Fruit fly (Drosophila melanogaster) whole organism, embryonic: ENCODE data around the gene Snx27.
A peak's percentile ranks its signal among the peaks of the same experiment; 100 is the strongest.

Experiments used
- Ada2b ChIP-seq: fragments of 200-800 bp; sonication (Bioruptor generic); IDR thresholded peaks from 2 replicates; pipeline ENCODE4 v1.3.6; 2022; ENCODE audit warnings: missing biosample characterization, missing genetic modification characterization
- BEAF-32 ChIP-seq: fragments of 200-800 bp; sonication (Bioruptor generic); optimal IDR thresholded peaks from 3 replicates; lab custom pipeline; 2017; ENCODE audit warnings: missing biosample characterization, missing genetic modification characterization, mild to moderate bottlenecking, moderate library complexity, missing genetic modification reagents
- CG10147 ChIP-seq: fragments of 200-800 bp; sonication (Bioruptor generic); optimal IDR thresholded peaks from 2 replicates; lab custom pipeline; 2019; ENCODE audit warnings: missing biosample characterization, mild to moderate bottlenecking, missing genetic modification characterization, moderate library complexity
- CG10959 ChIP-seq: fragments of 200-800 bp; sonication (Bioruptor generic); IDR thresholded peaks from 2 replicates; pipeline ENCODE4 v1.3.6; 2022; ENCODE audit warnings: missing biosample characterization, missing genetic modification characterization
- CG10979 ChIP-seq: fragments of 200-800 bp; sonication (Bioruptor generic); optimal IDR thresholded peaks from 2 replicates; lab custom pipeline; 2018; ENCODE audit warnings: missing biosample characterization, mild to moderate bottlenecking, missing genetic modification characterization, moderate library complexity
- CG12071 ChIP-seq: fragments of 200-800 bp; sonication (Bioruptor generic); optimal IDR thresholded peaks from 3 replicates; lab custom pipeline; 2018; ENCODE audit warnings: missing biosample characterization, mild to moderate bottlenecking, missing genetic modification characterization
- CG12391 ChIP-seq: fragments of 200-800 bp; sonication (Bioruptor generic); optimal IDR thresholded peaks from 3 replicates; lab custom pipeline; 2018; ENCODE audit warnings: missing biosample characterization, mild to moderate bottlenecking, missing genetic modification characterization, moderate library complexity
- CG13123 ChIP-seq: fragments of 200-800 bp; sonication (Bioruptor generic); optimal IDR thresholded peaks from 2 replicates; lab custom pipeline; 2016; ENCODE audit warnings: missing biosample characterization, missing genetic modification characterization
- CG14050 ChIP-seq: fragments of 200-800 bp; sonication (Bioruptor generic); IDR thresholded peaks from 3 replicates; pipeline ENCODE4 v1.3.6; 2022; ENCODE audit warnings: missing biosample characterization, missing genetic modification characterization
- CG14441 ChIP-seq: fragments of 200-800 bp; sonication (Bioruptor generic); IDR thresholded peaks from 2 replicates; pipeline ENCODE4 v1.3.6; 2022; ENCODE audit warnings: missing biosample characterization, missing genetic modification characterization
- CG16815 ChIP-seq: fragments of 200-800 bp; sonication (Bioruptor generic); optimal IDR thresholded peaks from 3 replicates; lab custom pipeline; 2017; ENCODE audit warnings: missing biosample characterization, mild to moderate bottlenecking, missing genetic modification characterization
- CG2199 ChIP-seq: fragments of 200-800 bp; sonication (Bioruptor generic); IDR thresholded peaks from 3 replicates; pipeline ENCODE4 v1.3.6; 2022; ENCODE audit warnings: missing biosample characterization, missing genetic modification characterization
- CG32532 ChIP-seq: fragments of 200-800 bp; sonication (Bioruptor generic); IDR thresholded peaks from 2 replicates; pipeline ENCODE4 v1.3.6; 2022; ENCODE audit warnings: missing biosample characterization, missing genetic modification characterization
- CG34376 ChIP-seq: fragments of 200-800 bp; sonication (Bioruptor generic); optimal IDR thresholded peaks from 2 replicates; lab custom pipeline; 2018; ENCODE audit warnings: missing biosample characterization, mild to moderate bottlenecking, missing genetic modification characterization
- CG4360 ChIP-seq: fragments of 200-800 bp; sonication (Bioruptor generic); IDR thresholded peaks from 2 replicates; pipeline ENCODE4 v1.3.6; 2022; ENCODE audit warnings: missing biosample characterization, missing genetic modification characterization
- CG6254 ChIP-seq: fragments of 200-800 bp; sonication (Bioruptor generic); optimal IDR thresholded peaks from 3 replicates; lab custom pipeline; 2017; ENCODE audit warnings: mild to moderate bottlenecking, missing biosample characterization, missing genetic modification reagents, missing genetic modification characterization
- CG6689 ChIP-seq: fragments of 200-800 bp; sonication (Bioruptor generic); IDR thresholded peaks from 2 replicates; pipeline ENCODE4 v1.3.6; 2022; ENCODE audit warnings: missing biosample characterization, missing genetic modification characterization
- CG7556 ChIP-seq: fragments of 200-800 bp; sonication (Bioruptor generic); optimal IDR thresholded peaks from 2 replicates; lab custom pipeline; 2017; ENCODE audit warnings: missing biosample characterization, mild to moderate bottlenecking, missing genetic modification characterization
- CG8359 ChIP-seq: fragments of 200-800 bp; sonication (Bioruptor generic); optimal IDR thresholded peaks from 2 replicates; lab custom pipeline; 2017; ENCODE audit warnings: missing biosample characterization, mild to moderate bottlenecking, missing genetic modification characterization, borderline replicate concordance
- CG9215 ChIP-seq: fragments of 200-800 bp; sonication (Bioruptor generic); IDR thresholded peaks from 2 replicates; pipeline ENCODE4 v1.3.6; 2022; ENCODE audit warnings: missing biosample characterization, missing genetic modification characterization
- Chrac-16 ChIP-seq: fragments of 200-800 bp; sonication (Bioruptor generic); optimal IDR thresholded peaks from 3 replicates; lab custom pipeline; 2016; ENCODE audit warnings: missing biosample characterization, missing genetic modification characterization
- Dbx ChIP-seq: fragments of 200-800 bp; sonication (Bioruptor generic); IDR thresholded peaks from 3 replicates; pipeline ENCODE4 v1.3.6; 2022; ENCODE audit warnings: missing biosample characterization, missing genetic modification characterization
- Eip74EF ChIP-seq, 2 experiments: fragments of 200-800 bp in 1 of 2; fragments of >200 bp in 1 of 2; sonication (Bioruptor generic) in 1 of 2; optimal IDR thresholded peaks; 2 replicates each; lab custom pipeline; 2017 to 2019; ENCODE audit warnings: missing biosample characterization in 2 of 2, missing genetic modification characterization in 2 of 2, mild to moderate bottlenecking in 1 of 2, moderate library complexity in 1 of 2
- Fer3 ChIP-seq: fragments of 200-800 bp; sonication (Bioruptor generic); optimal IDR thresholded peaks from 2 replicates; lab custom pipeline; 2018; ENCODE audit warnings: missing biosample characterization, mild to moderate bottlenecking, missing genetic modification characterization, moderate library complexity
- Hr78 ChIP-seq, 2 experiments: fragments of 200-800 bp in 1 of 2; fragments of >200 bp in 1 of 2; sonication (Bioruptor generic) in 1 of 2; optimal IDR thresholded peaks; 2 replicates each; lab custom pipeline; 2017 to 2019; ENCODE audit warnings: missing biosample characterization in 2 of 2, missing genetic modification characterization in 2 of 2, mild to moderate bottlenecking in 1 of 2, moderate library complexity in 1 of 2
- Lhr ChIP-seq: fragments of 200-800 bp; sonication (Bioruptor generic); optimal IDR thresholded peaks from 3 replicates; lab custom pipeline; 2017; ENCODE audit warnings: mild to moderate bottlenecking, missing biosample characterization, missing genetic modification reagents, missing genetic modification characterization
- Meics ChIP-seq: fragments of 200-800 bp; sonication (Bioruptor generic); optimal IDR thresholded peaks from 2 replicates; lab custom pipeline; 2017; ENCODE audit warnings: missing biosample characterization, mild to moderate bottlenecking, missing genetic modification characterization
- NC2β ChIP-seq: fragments of 200-800 bp; sonication (Bioruptor generic); optimal IDR thresholded peaks from 2 replicates; lab custom pipeline; 2016; ENCODE audit warnings: missing biosample characterization, missing genetic modification characterization
- Neu2 ChIP-seq: fragments of 200-800 bp; sonication (Bioruptor generic); optimal IDR thresholded peaks from 3 replicates; lab custom pipeline; 2016; ENCODE audit warnings: missing biosample characterization, missing genetic modification characterization, borderline replicate concordance
- Sin3A ChIP-seq: fragments of >200 bp; optimal IDR thresholded peaks from 2 replicates; lab custom pipeline; 2018
- Sry-β ChIP-seq: fragments of 200-800 bp; sonication (Bioruptor generic); optimal IDR thresholded peaks from 2 replicates; lab custom pipeline; 2018; ENCODE audit warnings: missing biosample characterization, mild to moderate bottlenecking, missing genetic modification characterization, moderate library complexity
- al ChIP-seq: fragments of 200-800 bp; sonication (Bioruptor generic); IDR thresholded peaks from 2 replicates; pipeline ENCODE4 v1.3.6; 2022; ENCODE audit warnings: missing biosample characterization, missing genetic modification characterization
- ap ChIP-seq: fragments of 200-800 bp; sonication (Bioruptor generic); IDR thresholded peaks from 2 replicates; pipeline ENCODE4 v1.3.6; 2022; ENCODE audit warnings: missing biosample characterization, missing genetic modification characterization
- caup ChIP-seq: fragments of 200-800 bp; sonication (Bioruptor generic); optimal IDR thresholded peaks from 3 replicates; lab custom pipeline; 2017; ENCODE audit warnings: missing biosample characterization, mild to moderate bottlenecking, missing genetic modification characterization, moderate library complexity; ENCODE audit not compliant: severe bottlenecking
- ham ChIP-seq: fragments of 200-800 bp; sonication (Bioruptor generic); IDR thresholded peaks from 2 replicates; pipeline ENCODE4 v1.3.6; 2022; ENCODE audit warnings: missing biosample characterization, missing genetic modification characterization
- hb ChIP-seq: fragments of 200-800 bp; sonication (Bioruptor generic); IDR thresholded peaks from 3 replicates; pipeline ENCODE4 v1.3.6; 2022; ENCODE audit warnings: missing biosample characterization, missing genetic modification characterization; ENCODE audit not compliant: partially characterized antibody
- jigr1 ChIP-seq: fragments of 200-800 bp; sonication (Bioruptor generic); IDR thresholded peaks from 3 replicates; pipeline ENCODE4 v1.3.6; 2022; ENCODE audit warnings: missing biosample characterization, missing genetic modification characterization
- jumu ChIP-seq: fragments of 200-800 bp; sonication (Bioruptor generic); optimal IDR thresholded peaks from 3 replicates; lab custom pipeline; 2016; ENCODE audit warnings: missing biosample characterization, missing genetic modification characterization
- lab ChIP-seq: fragments of 200-800 bp; sonication (Bioruptor generic); optimal IDR thresholded peaks from 3 replicates; lab custom pipeline; 2017; ENCODE audit warnings: missing biosample characterization, missing genetic modification characterization, mild to moderate bottlenecking, moderate library complexity, missing genetic modification reagents
- lilli ChIP-seq: fragments of 200-800 bp; sonication (Bioruptor generic); optimal IDR thresholded peaks from 3 replicates; lab custom pipeline; 2016; ENCODE audit warnings: missing biosample characterization, missing genetic modification characterization
- prd ChIP-seq, 3 experiments: fragments of >200 bp in 2 of 3; fragments of 200-800 bp in 1 of 3; sonication (Bioruptor generic) in 1 of 3; optimal IDR thresholded peaks in 2 of 3; IDR thresholded peaks in 1 of 3; 2 replicates in 2 of 3; 3 replicates in 1 of 3; pipeline versions ENCODE4 v1.3.6 to Lab custom; 2017 to 2022; ENCODE audit warnings: missing biosample characterization in 1 of 3, missing genetic modification characterization in 1 of 3
- ranshi ChIP-seq: fragments of 200-800 bp; sonication (Bioruptor generic); IDR thresholded peaks from 2 replicates; pipeline ENCODE4 v1.3.6; 2022; ENCODE audit warnings: missing biosample characterization, missing genetic modification characterization
- repo ChIP-seq: fragments of 200-800 bp; sonication (Bioruptor generic); optimal IDR thresholded peaks from 2 replicates; lab custom pipeline; 2016; ENCODE audit warnings: missing biosample characterization, missing genetic modification characterization
- row ChIP-seq: fragments of 200-800 bp; sonication (Bioruptor generic); IDR thresholded peaks from 3 replicates; pipeline ENCODE4 v1.3.6; 2022; ENCODE audit warnings: missing biosample characterization, missing genetic modification characterization
- seq ChIP-seq: fragments of 200-800 bp; sonication (Bioruptor generic); IDR thresholded peaks from 2 replicates; pipeline ENCODE4 v1.3.6; 2022; ENCODE audit warnings: missing biosample characterization, missing genetic modification characterization
- sim ChIP-seq: fragments of 200-800 bp; sonication (Bioruptor generic); IDR thresholded peaks from 2 replicates; pipeline ENCODE4 v1.3.6; 2022; ENCODE audit warnings: missing biosample characterization, missing genetic modification characterization
- stwl ChIP-seq: fragments of 200-800 bp; sonication (Bioruptor generic); optimal IDR thresholded peaks from 3 replicates; lab custom pipeline; 2018; ENCODE audit warnings: missing biosample characterization, mild to moderate bottlenecking, missing genetic modification characterization, moderate library complexity
- wek ChIP-seq: fragments of 200-800 bp; sonication (Bioruptor generic); optimal IDR thresholded peaks from 3 replicates; lab custom pipeline; 2018; ENCODE audit warnings: missing biosample characterization, mild to moderate bottlenecking, missing genetic modification characterization, moderate library complexity
- zen ChIP-seq: fragments of 200-800 bp; sonication (Bioruptor generic); optimal IDR thresholded peaks from 3 replicates; lab custom pipeline; 2018; ENCODE audit warnings: missing biosample characterization, mild to moderate bottlenecking, missing genetic modification characterization, moderate library complexity

The Snx27 gene

dm6 chrX:5724744-5725185 lies 13.1 kb downstream of the Snx27 start (continued):
- TF ChIP-seq caup (GFP tag; lab: Kevin White, UChicago) (peak; percentile 1), zen (tag; lab: Kevin White, UChicago) (peak; percentile 5), Fer3 (tag; lab: Kevin White, UChicago) (peak; percentile 31), Dbx (0 out of 3 replicates have a peak, but pooled peaks have one; percentile 7), ap (GFP tag; lab: Robert Waterston, UW) (0 out of 2 replicates have a peak, but pooled peaks have one; percentile 55), CG10959 (GFP tag; lab: Robert Waterston, UW) (0 out of 2 replicates have a peak, but pooled peaks have one; percentile 39), CG6254 (GFP tag; lab: Kevin White, UChicago) (peak; percentile 25), stwl (tag; lab: Kevin White, UChicago) (no peak), lab (GFP tag; lab: Kevin White, UChicago) (peak; percentile 53), CG6689 (GFP tag; lab: Robert Waterston, UW) (peak; percentile 52; the same call in 1 of the 2 replicates), Chrac-16 (no peak), al (no peak), Sin3A (no peak), Eip74EF (GFP tag; optimal IDR thresholded peaks at IDR 0.05; lab: Kevin White, UChicago) (peak in 1 of 2 experiments; percentile 51), Lhr (GFP tag; lab: Kevin White, UChicago) (peak; percentile 40), jumu (GFP tag; lab: Kevin White, UChicago) (no peak), row (GFP tag; lab: Robert Waterston, UW) (peak; percentile 53), CG8359 (GFP tag; lab: Kevin White, UChicago) (peak; percentile 31), jigr1 (peak; percentile 41; the same call in 1 of the 3 replicates), CG7556 (GFP tag; lab: Kevin White, UChicago) (peak; percentile 11), CG10979 (tag; lab: Kevin White, UChicago) (peak; percentile 15), prd (optimal IDR thresholded peaks at IDR 0.05; lab: Kevin White, UChicago) (no peak), prd (GFP tag; IDR thresholded peaks at IDR 0.05; lab: Robert Waterston, UW) (peak; percentile 64), CG14050 (GFP tag; lab: Robert Waterston, UW) (peak; percentile 28; the same call in 1 of the 3 replicates), NC2β (GFP tag; lab: Kevin White, UChicago) (no peak), Hr78 (GFP tag; optimal IDR thresholded peaks at IDR 0.05; lab: Kevin White, UChicago) (no peak), wek (peak; percentile 60), CG12391 (peak; percentile 32), CG9215 (no peak), CG4360 (GFP tag; lab: Robert Waterston, UW) (no peak), hb (no peak), CG14441 (GFP tag; lab: Robert Waterston, UW) (peak; percentile 73), CG16815 (GFP tag; lab: Kevin White, UChicago) (no peak), CG12071 (GFP tag; lab: Kevin White, UChicago) (peak; percentile 64), CG2199 (GFP tag; lab: Robert Waterston, UW) (no peak), repo (GFP tag; lab: Kevin White, UChicago) (peak; percentile 18), ranshi (GFP tag; lab: Robert Waterston, UW) (0 out of 2 replicates have a peak, but pooled peaks have one; percentile 18), CG34376 (GFP tag; lab: Kevin White, UChicago) (no peak), Ada2b (GFP tag; lab: Robert Waterston, UW) (peak; percentile 54), lilli (GFP tag; lab: Kevin White, UChicago) (peak; percentile 55), sim (no peak), seq (GFP tag; lab: Robert Waterston, UW) (no peak; the same call in 1 of the 2 replicates), Meics (GFP tag; lab: Kevin White, UChicago) (peak; percentile 57), BEAF-32 (GFP tag; lab: Kevin White, UChicago) (no peak), CG10147 (GFP tag; lab: Kevin White, UChicago) (no peak), Neu2 (GFP tag; lab: Kevin White, UChicago) (no peak), CG32532 (GFP tag; lab: Robert Waterston, UW) (peak; percentile 36; the same call in 1 of the 2 replicates), ham (GFP tag; lab: Robert Waterston, UW) (no peak), CG13123 (GFP tag; lab: Kevin White, UChicago) (peak; percentile 21), Sry-β (GFP tag; lab: Kevin White, UChicago) (peak; percentile 28)
